Fruit fly (Drosophila melanogaster) whole organism, prepupa: ENCODE measurements around the gene CG34305.

Experiments used
- CG10669 ChIP-seq: fragments of 200-800 bp; sonication (Bioruptor generic); optimal IDR thresholded peaks from 3 replicates; lab custom pipeline; 2018; ENCODE audit warnings: missing biosample characterization, mild to moderate bottlenecking, missing genetic modification characterization, moderate library complexity
- CG11294 ChIP-seq: fragments of 200-800 bp; sonication (Bioruptor generic); IDR thresholded peaks from 2 replicates; pipeline ENCODE4 v1.3.6; 2022; ENCODE audit warnings: missing biosample characterization, missing genetic modification characterization
- CG11762 ChIP-seq: fragments of 200-800 bp; sonication (Bioruptor generic); optimal IDR thresholded peaks from 3 replicates; lab custom pipeline; 2016; ENCODE audit warnings: missing biosample characterization, missing genetic modification characterization; ENCODE audit not compliant: insufficient read depth
- CG15336 ChIP-seq: fragments of 200-800 bp; sonication (Bioruptor generic); IDR thresholded peaks from 2 replicates; pipeline ENCODE4 v1.3.6; 2022; ENCODE audit warnings: missing biosample characterization, missing genetic modification characterization
- CG16779 ChIP-seq: fragments of 200-800 bp; sonication (Bioruptor generic); optimal IDR thresholded peaks from 3 replicates; lab custom pipeline; 2017; ENCODE audit warnings: missing biosample characterization, mild to moderate bottlenecking, missing genetic modification characterization
- CG3032 ChIP-seq: fragments of 200-800 bp; optimal IDR thresholded peaks from 2 replicates; lab custom pipeline; 2019; ENCODE audit warnings: missing biosample characterization, mild to moderate bottlenecking, missing genetic modification characterization, moderate library complexity
- CG34406 ChIP-seq: fragments of 200-800 bp; sonication (Bioruptor generic); optimal IDR thresholded peaks from 3 replicates; lab custom pipeline; 2016; ENCODE audit warnings: missing biosample characterization, missing genetic modification characterization
- CG4318 ChIP-seq: fragments of 200-800 bp; sonication (Bioruptor generic); optimal IDR thresholded peaks from 3 replicates; lab custom pipeline; 2017; ENCODE audit warnings: missing biosample characterization, mild to moderate bottlenecking, missing genetic modification characterization
- CG6163 ChIP-seq: fragments of 200-800 bp; sonication (Bioruptor generic); IDR thresholded peaks from 3 replicates; pipeline ENCODE4 v1.3.6; 2022; ENCODE audit warnings: missing biosample characterization, missing genetic modification characterization
- CG6276 ChIP-seq: fragments of 200-800 bp; sonication (Bioruptor generic); optimal IDR thresholded peaks from 2 replicates; lab custom pipeline; 2017; ENCODE audit warnings: missing biosample characterization, mild to moderate bottlenecking, missing genetic modification characterization
- CG6792 ChIP-seq: fragments of 200-800 bp; sonication (Bioruptor generic); optimal IDR thresholded peaks from 3 replicates; lab custom pipeline; 2016; ENCODE audit warnings: missing biosample characterization, missing genetic modification characterization
- CG6808 ChIP-seq: fragments of 200-800 bp; sonication (Bioruptor generic); optimal IDR thresholded peaks from 3 replicates; lab custom pipeline; 2017; ENCODE audit warnings: missing biosample characterization, missing genetic modification characterization, mild to moderate bottlenecking, moderate library complexity, missing genetic modification reagents
- CG6854 ChIP-seq: fragments of 200-800 bp; sonication (Bioruptor generic); optimal IDR thresholded peaks from 2 replicates; lab custom pipeline; 2017; ENCODE audit warnings: missing biosample characterization, mild to moderate bottlenecking, missing genetic modification characterization
- CG7368 ChIP-seq: fragments of 200-800 bp; sonication (Bioruptor generic); optimal IDR thresholded peaks from 3 replicates; lab custom pipeline; 2016; ENCODE audit warnings: missing biosample characterization, missing genetic modification characterization
- CG8632 ChIP-seq: fragments of 200-800 bp; sonication (Bioruptor generic); optimal IDR thresholded peaks from 3 replicates; lab custom pipeline; 2016; ENCODE audit warnings: missing biosample characterization, missing genetic modification characterization
- CG9139 ChIP-seq: fragments of 200-800 bp; sonication (Bioruptor generic); optimal IDR thresholded peaks from 3 replicates; lab custom pipeline; 2017; ENCODE audit warnings: missing biosample characterization, mild to moderate bottlenecking, missing genetic modification characterization
- Eip78C ChIP-seq: fragments of 200-800 bp; sonication (Bioruptor generic); peaks from one replicate; lab custom pipeline; 2016; ENCODE audit warnings: missing biosample characterization, missing genetic modification characterization
- Ets21C ChIP-seq: fragments of 200-800 bp; sonication (Bioruptor generic); optimal IDR thresholded peaks from 3 replicates; lab custom pipeline; 2016; ENCODE audit warnings: missing biosample characterization, missing genetic modification characterization
- Gug ChIP-seq: fragments of 200-800 bp; sonication (Bioruptor generic); IDR thresholded peaks from 2 replicates; pipeline ENCODE4 v1.3.6; 2022; ENCODE audit warnings: missing biosample characterization, missing genetic modification characterization
- Met ChIP-seq: fragments of 200-800 bp; sonication (Bioruptor generic); optimal IDR thresholded peaks from 3 replicates; lab custom pipeline; 2016; ENCODE audit warnings: missing biosample characterization, missing genetic modification characterization
- OdsH ChIP-seq: fragments of 200-800 bp; sonication (Bioruptor generic); optimal IDR thresholded peaks from 3 replicates; lab custom pipeline; 2016; ENCODE audit warnings: missing biosample characterization, missing genetic modification characterization
- Smox ChIP-seq: fragments of 200-800 bp; sonication (Bioruptor generic); optimal IDR thresholded peaks from 3 replicates; lab custom pipeline; 2016; ENCODE audit warnings: missing biosample characterization, missing genetic modification characterization
- Sox102F ChIP-seq: fragments of 200-800 bp; sonication (Bioruptor generic); optimal IDR thresholded peaks from 2 replicates; lab custom pipeline; 2016; ENCODE audit warnings: missing biosample characterization, mild to moderate bottlenecking, missing genetic modification characterization
- achi ChIP-seq: fragments of 200-800 bp; sonication (Bioruptor generic); optimal IDR thresholded peaks from 3 replicates; lab custom pipeline; 2016; ENCODE audit warnings: missing biosample characterization, missing genetic modification characterization
- acj6 ChIP-seq: fragments of 200-800 bp; sonication (Bioruptor generic); optimal IDR thresholded peaks from 3 replicates; lab custom pipeline; 2016; ENCODE audit warnings: missing biosample characterization, missing genetic modification characterization
- cyc ChIP-seq: fragments of 200-800 bp; sonication (Bioruptor generic); optimal IDR thresholded peaks from 3 replicates; lab custom pipeline; 2016; ENCODE audit warnings: missing biosample characterization, missing genetic modification characterization
- dsx ChIP-seq: fragments of 200-800 bp; optimal IDR thresholded peaks from 3 replicates; lab custom pipeline; 2019; ENCODE audit warnings: missing biosample characterization, mild to moderate bottlenecking, missing genetic modification characterization, moderate library complexity; ENCODE audit not compliant: poor library complexity, severe bottlenecking
- eg ChIP-seq: fragments of 200-800 bp; sonication (Bioruptor generic); IDR thresholded peaks from 3 replicates; pipeline ENCODE4 v1.3.6; 2022; ENCODE audit warnings: missing biosample characterization, missing genetic modification characterization
- esn ChIP-seq: fragments of 200-800 bp; sonication (Bioruptor generic); optimal IDR thresholded peaks from 2 replicates; lab custom pipeline; 2016; ENCODE audit warnings: missing biosample characterization, mild to moderate bottlenecking, missing genetic modification characterization, moderate library complexity
- fkh ChIP-seq: fragments of 200-800 bp; sonication (Bioruptor generic); optimal IDR thresholded peaks from 3 replicates; lab custom pipeline; 2017; ENCODE audit warnings: missing biosample characterization, mild to moderate bottlenecking, missing genetic modification characterization, moderate library complexity
- pdm3 ChIP-seq: fragments of 200-800 bp; sonication (Bioruptor generic); optimal IDR thresholded peaks from 3 replicates; lab custom pipeline; 2016; ENCODE audit warnings: missing biosample characterization, missing genetic modification characterization
- spab ChIP-seq: fragments of 200-800 bp; sonication (Bioruptor generic); optimal IDR thresholded peaks from 2 replicates; lab custom pipeline; 2017; ENCODE audit warnings: missing biosample characterization, mild to moderate bottlenecking, missing genetic modification characterization, missing genetic modification reagents
- ss ChIP-seq, 2 experiments: fragments of 200-800 bp; sonication (Bioruptor generic); optimal IDR thresholded peaks; 2 replicates in 1 of 2; 3 replicates in 1 of 2; lab custom pipeline; 2017 to 2018; ENCODE audit warnings: mild to moderate bottlenecking in 2 of 2, missing biosample characterization in 2 of 2, missing genetic modification characterization in 2 of 2, moderate library complexity in 1 of 2
- svp ChIP-seq: fragments of 200-800 bp; sonication (Bioruptor generic); peaks from one replicate; lab custom pipeline; 2016; ENCODE audit warnings: missing biosample characterization, missing genetic modification characterization
- topi ChIP-seq: fragments of 200-800 bp; sonication (Bioruptor generic); optimal IDR thresholded peaks from 3 replicates; lab custom pipeline; 2016; ENCODE audit warnings: missing biosample characterization, missing genetic modification characterization
- vri ChIP-seq: fragments of 200-800 bp; sonication (Bioruptor generic); optimal IDR thresholded peaks from 3 replicates; lab custom pipeline; 2016; ENCODE audit warnings: missing biosample characterization, mild to moderate bottlenecking, missing genetic modification characterization

CG34305 gene

dm6 chr3R:4284376-4284953 is 41.5 kb upstream of the CG34305 start:
- TF ChIP-seq dsx (GFP tag; lab: Kevin White, UChicago) (no peak), acj6 (GFP tag; lab: Kevin White, UChicago) (no peak), Sox102F (GFP tag; lab: Kevin White, UChicago) (no peak), cyc (GFP tag; lab: Kevin White, UChicago) (no peak), CG34406 (GFP tag; lab: Kevin White, UChicago) (no peak)

DNA sequence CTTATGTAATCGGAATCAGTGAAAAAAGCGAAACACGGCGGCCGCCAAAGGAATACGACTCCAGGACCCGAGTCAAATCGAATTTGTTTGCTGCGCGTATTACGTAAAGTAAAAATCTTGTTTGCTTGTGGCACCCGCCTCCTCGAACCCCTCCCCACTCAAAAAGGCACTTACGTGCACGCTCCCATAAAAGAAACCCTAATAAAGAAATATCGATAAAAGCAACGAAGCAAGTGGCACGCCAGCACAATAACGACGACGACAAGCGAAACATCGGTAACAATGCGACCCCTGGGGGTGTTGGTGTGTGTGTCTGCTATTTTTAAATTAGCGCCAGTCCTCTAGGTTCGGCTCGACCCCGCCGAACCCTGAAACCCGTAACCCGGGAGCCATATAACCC is 39.3 kb upstream of the CG34305 start:
- TF ChIP-seq Smox (no peak), CG6854 (GFP tag; lab: Kevin White, UChicago) (no peak), CG6792 (GFP tag; lab: Kevin White, UChicago) (no peak), Eip78C (no peak), CG11294 (GFP tag; lab: Robert Waterston, UW) (no peak), CG11762 (no peak), spab (GFP tag; lab: Kevin White, UChicago) (no peak), pdm3 (GFP tag; lab: Kevin White, UChicago) (no peak), cyc (GFP tag; lab: Kevin White, UChicago) (no peak), svp (no peak), vri (GFP tag; lab: Kevin White, UChicago) (no peak), CG10669 (GFP tag; lab: Kevin White, UChicago) (no peak), CG8632 (GFP tag; lab: Kevin White, UChicago) (no peak), topi (GFP tag; lab: Kevin White, UChicago) (no peak), CG9139 (GFP tag; lab: Kevin White, UChicago) (no peak), Ets21C (GFP tag; lab: Kevin White, UChicago) (no peak), esn (GFP tag; lab: Kevin White, UChicago) (no peak), CG6276 (GFP tag; lab: Kevin White, UChicago) (no peak)

DNA sequence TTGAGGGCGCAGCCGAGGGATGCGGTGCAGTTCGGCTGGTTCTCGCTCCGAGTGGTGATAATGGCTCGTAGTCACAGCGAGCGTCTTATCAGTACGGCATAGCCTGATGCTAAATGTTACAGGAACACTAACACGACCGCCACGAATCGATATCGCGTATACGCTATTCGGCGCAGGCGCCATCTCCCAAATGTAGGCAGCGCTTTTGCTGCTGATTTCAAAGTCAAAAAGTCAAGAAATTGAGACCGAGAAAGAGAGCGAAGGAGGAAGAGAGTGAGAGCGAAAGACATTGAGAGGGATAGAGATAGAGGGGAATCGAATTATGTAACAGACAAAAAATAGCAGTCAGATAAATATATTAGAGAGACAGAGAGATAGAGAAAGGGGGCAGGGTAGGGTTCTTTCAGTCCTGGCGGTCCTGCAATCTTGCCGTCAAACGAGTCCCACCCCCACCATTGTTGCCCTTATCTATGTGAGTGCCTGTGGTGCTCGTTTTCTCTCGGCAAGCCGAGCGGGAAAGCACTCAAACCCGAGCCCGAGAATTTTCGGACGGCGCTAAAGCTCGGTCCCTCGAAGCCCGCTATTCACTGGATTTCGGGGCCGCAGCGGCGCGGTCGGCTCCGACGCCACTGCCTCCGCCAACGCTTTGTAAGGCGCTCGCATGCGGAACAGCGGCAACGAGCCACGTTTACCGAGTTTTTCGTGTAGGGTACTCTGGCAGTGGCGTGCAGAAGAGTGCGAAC is 38.3 kb upstream of the CG34305 start:
- TF ChIP-seq Eip78C (peak; percentile 39), vri (GFP tag; lab: Kevin White, UChicago) (peak; percentile 21), svp (peak; percentile 77), CG3032 (tag; lab: Kevin White, UChicago) (no peak), eg (GFP tag; lab: Robert Waterston, UW) (0 out of 3 replicates have a peak, but pooled peaks have one; percentile 8), CG7368 (GFP tag; lab: Kevin White, UChicago) (no peak)
- TF ChIP-seq, all 60 proteins: peak for 4

dm6 chr3R:4280062-4280461 is 37.1 kb upstream of the CG34305 start, which contains the start of gene cpx:
TSS of gene cpx (plus strand) at chr3R:4280221.
- TF ChIP-seq svp: no peak
- TF ChIP-seq achi: peak; percentile 71

- TF ChIP-seq acj6 (GFP tag; lab: Kevin White, UChicago) (no peak), CG16779 (tag; lab: Kevin White, UChicago) (no peak), Sox102F (GFP tag; lab: Kevin White, UChicago) (no peak), fkh (GFP tag; lab: Kevin White, UChicago) (no peak), OdsH (GFP tag; lab: Kevin White, UChicago) (no peak), CG4318 (GFP tag; lab: Kevin White, UChicago) (no peak), ss (GFP tag; optimal IDR thresholded peaks at IDR 0.05; lab: Kevin White, UChicago) (no peak), CG6276 (GFP tag; lab: Kevin White, UChicago) (no peak), Gug (GFP tag; lab: Robert Waterston, UW) (no peak), achi (no peak), CG11762 (no peak), CG6808 (GFP tag; lab: Kevin White, UChicago) (no peak), topi (GFP tag; lab: Kevin White, UChicago) (no peak), vri (GFP tag; lab: Kevin White, UChicago) (no peak), CG6163 (GFP tag; lab: Robert Waterston, UW) (no peak), Ets21C (GFP tag; lab: Kevin White, UChicago) (no peak), spab (GFP tag; lab: Kevin White, UChicago) (no peak), Met (no peak), CG15336 (GFP tag; lab: Robert Waterston, UW) (no peak)
Observed at dm6 chr3R:4277828-4278227, 34.9 kb upstream of the CG34305 start, which contains the start of gene flip. TSS of gene flip (minus strand) at chr3R:4277928.
